Worm (Caenorhabditis elegans) whole organism, L4 larva: ENCODE data around the gene Y113G7B.12.

Experiments
- ZK337.2 ChIP-seq: fragments of 200-800 bp; sonication (Bioruptor generic); IDR thresholded peaks from 2 replicates; pipeline ENCODE4 v1.3.6; 2022; ENCODE audit warnings: missing genetic modification reagents, missing genetic modification characterization, missing compliant biosample characterization
- ama-1 ChIP-seq: fragments of 150-350 bp; optimal IDR thresholded peaks from 2 replicates; lab custom pipeline; 2014; ENCODE audit warnings: inconsistent platforms, mixed read lengths
- ceh-20 ChIP-seq: fragments of 200-800 bp; sonication (Bioruptor generic); IDR thresholded peaks from 2 replicates; pipeline ENCODE4 v1.3.6; 2022; ENCODE audit warnings: missing genetic modification reagents, missing genetic modification characterization, missing compliant biosample characterization
- ceh-82 ChIP-seq: sonication (generic microtip); optimal IDR thresholded peaks from 2 replicates; lab custom pipeline; 2017; ENCODE audit warnings: missing biosample characterization, missing genetic modification characterization
- hif-1 ChIP-seq, 2 experiments: sonication (generic microtip); optimal IDR thresholded peaks; 2 replicates each; lab custom pipeline; 2016 to 2017; ENCODE audit warnings: missing compliant biosample characterization in 2 of 2, missing genetic modification characterization in 2 of 2, missing genetic modification reagents in 2 of 2, missing genotype in 2 of 2, mild to moderate bottlenecking in 1 of 2
- hlh-11 ChIP-seq: fragments of 200-800 bp; sonication (Bioruptor generic); optimal IDR thresholded peaks from 2 replicates; lab custom pipeline; 2018; ENCODE audit warnings: mild to moderate bottlenecking, missing genetic modification characterization, missing compliant biosample characterization
- lin-13 ChIP-seq: fragments of 150-350 bp; optimal IDR thresholded peaks from 2 replicates; lab custom pipeline; 2014; ENCODE audit warnings: missing biosample characterization, missing genetic modification reagents, missing genetic modification characterization
- lin-15B ChIP-seq: fragments of 150-350 bp; sonication (generic microtip); optimal IDR thresholded peaks from 3 replicates; lab custom pipeline; 2014; ENCODE audit warnings: missing biosample characterization, missing genetic modification characterization
- nhr-11 ChIP-seq: fragments of 150-350 bp; optimal IDR thresholded peaks from 2 replicates; lab custom pipeline; 2014; ENCODE audit warnings: missing biosample characterization, missing genetic modification characterization
- nhr-237 ChIP-seq: sonication (generic microtip); optimal IDR thresholded peaks from 2 replicates; lab custom pipeline; 2017; ENCODE audit warnings: missing biosample characterization, missing genetic modification characterization
- set-16 ChIP-seq: fragments of 200-800 bp; sonication (Bioruptor generic); IDR thresholded peaks from 2 replicates; pipeline ENCODE4 v1.3.6; 2022; ENCODE audit warnings: missing genetic modification reagents, missing genetic modification characterization, missing compliant biosample characterization
- skn-1 ChIP-seq: fragments of 150-350 bp; optimal IDR thresholded peaks from 2 replicates; lab custom pipeline; 2014; ENCODE audit warnings: missing biosample characterization, missing genetic modification characterization
- unc-62 ChIP-seq, 3 experiments: fragments of 150-350 bp in 1 of 3; sonication (generic microtip); optimal IDR thresholded peaks in 2 of 3; peaks in 1 of 3; 1 replicate in 1 of 3; 2 replicates in 2 of 3; lab custom pipeline; 2014 to 2017; ENCODE audit warnings: missing biosample characterization in 3 of 3, missing genetic modification characterization in 3 of 3, missing genetic modification reagents in 3 of 3, missing genotype in 1 of 3

DNA sequence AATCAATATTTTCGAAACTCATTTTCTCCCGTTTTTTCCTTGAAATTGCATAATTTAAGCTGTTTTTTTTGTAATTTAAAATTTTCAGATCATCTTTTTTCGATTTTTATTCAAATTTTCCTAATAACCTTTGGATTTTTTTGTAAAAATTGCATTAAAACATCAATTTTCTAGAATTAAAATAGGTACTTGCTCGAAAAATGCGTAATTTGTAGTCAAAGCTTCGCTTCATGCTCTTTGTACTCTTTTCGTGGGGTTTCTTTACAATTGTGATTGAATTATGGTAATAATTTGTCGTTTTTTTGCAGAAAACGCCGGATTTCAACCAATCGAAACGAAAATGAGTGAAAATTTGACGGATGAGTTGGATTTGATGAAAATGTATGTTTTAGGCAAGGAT is 13.5 kb downstream of the Y113G7B.12 start, which contains the start of gene fog-2:
- TF ChIP-seq lin-15B (tag; lab: Kevin White, UChicago): no peak
- no peak for TF ChIP-seq nhr-11
- no peak for TF ChIP-seq nhr-237 (tag; lab: Kevin White, UChicago)
- TF ChIP-seq unc-62 (GFP tag; optimal IDR thresholded peaks at IDR 0.05 in 1 of 2; lab: Kevin White, UChicago): no peak
- no peak for TF ChIP-seq unc-62 (tag; optimal IDR thresholded peaks at IDR 0.05; lab: Kevin White, UChicago)
- no peak for TF ChIP-seq lin-13 (GFP tag; lab: Kevin White, UChicago)
- no peak for TF ChIP-seq set-16 (GFP tag; lab: Robert Waterston, UW)
- no peak for TF ChIP-seq ama-1
- no peak for TF ChIP-seq skn-1 (tag; lab: Kevin White, UChicago)
- no peak for TF ChIP-seq ZK337.2 (GFP tag; lab: Robert Waterston, UW)
- no peak for TF ChIP-seq hlh-11 (tag; lab: Kevin White, UChicago)
- TF ChIP-seq ceh-20 (GFP tag; lab: Robert Waterston, UW): no peak
- TF ChIP-seq hif-1 (tag; optimal IDR thresholded peaks at IDR 0.05; lab: Kevin White, UChicago): no peak
- no peak for TF ChIP-seq ceh-82 (tag; lab: Kevin White, UChicago)
